Worm (Caenorhabditis elegans) whole organism, dauer: ENCODE data around the gene C14A11.2.

ENCODE experiments used
- unc-62 ChIP-seq: sonication (generic microtip); optimal IDR thresholded peaks from 2 replicates; lab custom pipeline; 2017; ENCODE audit warnings: missing biosample characterization, missing genetic modification reagents, missing genetic modification characterization

The C14A11.2 gene

ce11 chrX:2819747-2820146, 16.8 kb downstream of the C14A11.2 start:
- no peak for TF ChIP-seq unc-62 (GFP tag; lab: Kevin White, UChicago)

ce11 chrX:2820148-2820547, 17.2 kb downstream of the C14A11.2 start, which contains the start of gene tsp-6:
tsp-6 (plus strand) TSS chrX:2820448.
- no peak for TF ChIP-seq unc-62 (GFP tag; lab: Kevin White, UChicago)

ce11 chrX:2826337-2826736, 23.4 kb downstream of the C14A11.2 start:
- no peak for TF ChIP-seq unc-62 (GFP tag; lab: Kevin White, UChicago)

- no peak for TF ChIP-seq unc-62 (GFP tag; lab: Kevin White, UChicago)
Measured at ce11 chrX:2827702-2828182, 24.8 kb downstream of the C14A11.2 start, which contains the start of gene ssr-2. ssr-2 (minus strand) TSS chrX:2827752.

ce11 chrX:2836770-2837169, 33.9 kb downstream of the C14A11.2 start:
- TF ChIP-seq unc-62 (GFP tag; lab: Kevin White, UChicago), result no peak

ce11 chrX:2837477-2837876, 34.6 kb downstream of the C14A11.2 start:
- no peak for TF ChIP-seq unc-62 (GFP tag; lab: Kevin White, UChicago)

ce11 chrX:2838619-2839018, 35.7 kb downstream of the C14A11.2 start:
- TF ChIP-seq unc-62 (GFP tag; lab: Kevin White, UChicago), result no peak

ce11 chrX:2840287-2840686, 37.4 kb downstream of the C14A11.2 start, which contains the start of gene Y71H10B.1:
Y71H10B.1 (minus strand) TSS chrX:2840292.
- TF ChIP-seq unc-62 (GFP tag; lab: Kevin White, UChicago), result no peak

- no peak for TF ChIP-seq unc-62 (GFP tag; lab: Kevin White, UChicago)
Measured at ce11 chrX:2841754-2842153, 38.8 kb downstream of the C14A11.2 start.

ce11 chrX:2843508-2843907, 40.6 kb downstream of the C14A11.2 start:
- no peak for TF ChIP-seq unc-62 (GFP tag; lab: Kevin White, UChicago)

- no peak for TF ChIP-seq unc-62 (GFP tag; lab: Kevin White, UChicago)
Measured at ce11 chrX:2852388-2852908, 49.5 kb downstream of the C14A11.2 start, which contains the start of gene kin-29. kin-29 (minus strand) TSS chrX:2852438.

ce11 chrX:2853963-2854362, 51.1 kb downstream of the C14A11.2 start:
- no peak for TF ChIP-seq unc-62 (GFP tag; lab: Kevin White, UChicago)
